Worm (Caenorhabditis elegans): ENCODE results near the gene glb-24.

Gene glb-24

DNA sequence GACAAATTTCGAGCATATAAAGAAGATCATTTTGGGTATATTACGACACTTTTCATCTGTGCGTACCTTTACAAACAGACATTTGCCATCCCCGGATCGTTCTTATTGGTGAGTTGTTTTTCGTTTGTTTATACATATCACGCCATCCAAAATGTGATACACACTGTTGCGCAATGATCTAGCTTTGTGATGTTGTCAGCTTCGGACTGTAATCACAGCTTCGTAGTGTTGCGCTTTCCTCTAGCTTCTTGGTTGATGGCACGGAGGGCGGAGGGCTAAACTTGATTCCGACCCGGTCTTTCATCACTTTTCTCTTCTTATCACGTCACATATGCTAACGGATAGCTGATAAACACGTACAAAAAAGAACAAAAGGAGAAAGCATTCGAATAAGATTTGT lies 6.4 kb downstream of the glb-24 start:
- TF ChIP-seq ceh-22 (tag; optimal IDR thresholded peaks at IDR 0.05) (no peak), pha-4 (tag; optimal IDR thresholded peaks at IDR 0.05) (no peak), gmeb-2 (tag; optimal IDR thresholded peaks at IDR 0.05) (no peak), ceh-19 (GFP tag; optimal IDR thresholded peaks at IDR 0.05) (no peak), unc-42 (tag; optimal IDR thresholded peaks at IDR 0.05) (no peak), fkh-6 (tag; optimal IDR thresholded peaks at IDR 0.05) (no peak), che-1 (tag; optimal IDR thresholded peaks at IDR 0.05) (no peak), syd-9 (tag; optimal IDR thresholded peaks at IDR 0.05) (no peak), eyg-1 (tag; optimal IDR thresholded peaks at IDR 0.05) (no peak), sox-2 (GFP tag; IDR thresholded peaks at IDR 0.05) (no peak), ceh-30 (tag; optimal IDR thresholded peaks at IDR 0.05) (no peak)

DNA sequence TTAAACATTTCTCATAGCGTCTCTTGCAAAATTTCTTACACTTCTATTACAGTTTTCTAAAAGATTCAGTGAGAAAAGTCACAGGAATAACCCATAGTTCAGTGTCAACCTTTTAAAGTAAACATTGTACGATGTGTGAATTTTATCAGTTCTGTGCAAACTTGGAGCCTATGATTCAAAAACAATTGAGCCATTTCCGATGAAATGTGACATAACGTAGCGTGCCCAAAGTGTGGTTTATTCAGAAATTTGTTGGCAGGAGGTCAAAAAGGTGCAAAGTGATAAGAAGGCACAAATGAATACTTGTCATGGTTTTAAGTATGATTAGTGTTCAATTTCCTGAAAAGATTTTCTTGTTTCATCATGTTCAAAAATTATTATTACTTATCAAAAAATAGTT lies 8.2 kb downstream of the glb-24 start:
- no peak for TF ChIP-seq ttx-3 (tag; optimal IDR thresholded peaks at IDR 0.05)
- TF ChIP-seq Y22D7AL.16 (tag; optimal IDR thresholded peaks at IDR 0.05): no peak
- no peak for TF ChIP-seq ceh-48 (tag; optimal IDR thresholded peaks at IDR 0.05)
- no peak for TF ChIP-seq ceh-34 (tag; optimal IDR thresholded peaks at IDR 0.05)
- no peak for TF ChIP-seq ceh-19 (GFP tag; optimal IDR thresholded peaks at IDR 0.05)
- TF ChIP-seq C08G9.2 (tag; optimal IDR thresholded peaks at IDR 0.05): no peak
- TF ChIP-seq hlh-8 (tag; optimal IDR thresholded peaks at IDR 0.05): no peak
- no peak for TF ChIP-seq K09A11.1 (tag; optimal IDR thresholded peaks at IDR 0.05; ENCODE audit: insufficient read depth)
- no peak for TF ChIP-seq ztf-16 (tag; optimal IDR thresholded peaks at IDR 0.05)
- TF ChIP-seq ceh-18 (tag; optimal IDR thresholded peaks at IDR 0.05): no peak

DNA sequence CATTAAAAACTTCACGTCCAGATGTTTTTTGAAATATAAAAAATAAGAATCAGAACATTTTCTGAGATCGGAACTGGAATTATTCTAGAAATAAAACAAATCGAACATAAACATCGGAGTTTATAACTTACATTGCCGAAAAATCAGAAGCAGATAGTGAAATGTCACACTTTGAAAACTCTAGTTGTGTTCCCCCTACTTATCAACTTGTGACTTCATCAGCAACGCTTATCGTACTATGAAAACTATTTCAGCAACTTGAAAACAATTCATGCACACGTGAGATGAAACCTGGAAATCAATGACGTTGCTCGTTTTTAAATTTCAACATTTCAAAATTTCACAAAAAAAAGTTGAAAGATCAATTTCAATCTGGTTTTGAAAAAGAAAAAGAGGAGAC lies 9.1 kb downstream of the glb-24 start:
- TF ChIP-seq ceh-6 (GFP tag; optimal IDR thresholded peaks at IDR 0.05) (no peak), syd-9 (tag; optimal IDR thresholded peaks at IDR 0.05) (no peak), mec-3 (tag; optimal IDR thresholded peaks at IDR 0.05; ENCODE audit: borderline replicate concordance) (no peak), F13H6.1 (tag; optimal IDR thresholded peaks at IDR 0.05) (no peak), T23F11.4 (GFP tag; optimal IDR thresholded peaks at IDR 0.05) (no peak), ceh-34 (tag; optimal IDR thresholded peaks at IDR 0.05) (no peak), ztf-16 (tag; optimal IDR thresholded peaks at IDR 0.05) (no peak), ceh-22 (tag; optimal IDR thresholded peaks at IDR 0.05) (no peak)

DNA sequence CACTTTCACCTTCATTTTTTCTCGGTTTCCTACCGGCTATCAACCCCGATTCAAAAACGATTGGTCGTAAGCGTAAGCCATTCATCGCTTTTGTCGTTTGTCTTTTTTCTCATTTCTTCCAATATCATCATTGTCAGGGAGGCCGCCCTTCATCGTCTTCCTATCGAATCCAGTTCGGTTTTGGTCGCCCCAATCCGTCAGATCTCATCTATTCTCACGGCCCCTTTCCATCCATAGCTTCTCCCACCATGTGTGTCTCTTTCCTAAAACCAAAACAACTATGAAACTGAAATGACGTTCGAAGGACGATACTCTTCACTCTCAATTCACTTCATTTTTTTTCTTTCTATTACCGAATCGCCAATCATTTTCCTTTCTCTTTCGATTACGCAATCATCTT lies 9.9 kb downstream of the glb-24 start:
- TF ChIP-seq T23F11.4 (GFP tag; optimal IDR thresholded peaks at IDR 0.05) (no peak), che-1 (tag; optimal IDR thresholded peaks at IDR 0.05) (no peak), K09A11.1 (tag; optimal IDR thresholded peaks at IDR 0.05; ENCODE audit: insufficient read depth) (no peak), sdc-2 (tag; optimal IDR thresholded peaks at IDR 0.05) (no peak), sox-4 (tag; optimal IDR thresholded peaks at IDR 0.05) (no peak), ets-4 (tag; optimal IDR thresholded peaks at IDR 0.05) (no peak), elt-4 (tag; optimal IDR thresholded peaks at IDR 0.05) (no peak), pag-3 (tag; optimal IDR thresholded peaks at IDR 0.05; ENCODE audit: borderline replicate concordance) (no peak), pha-2 (tag; optimal IDR thresholded peaks at IDR 0.05) (no peak), ceh-14 (tag; optimal IDR thresholded peaks at IDR 0.05) (no peak), unc-3 (GFP tag; conservative IDR thresholded peaks at IDR 0.05) (no peak), unc-3 (tag; optimal IDR thresholded peaks at IDR 0.05) (no peak), Y22D7AL.16 (tag; optimal IDR thresholded peaks at IDR 0.05) (no peak), ceh-22 (tag; optimal IDR thresholded peaks at IDR 0.05) (no peak)

DNA sequence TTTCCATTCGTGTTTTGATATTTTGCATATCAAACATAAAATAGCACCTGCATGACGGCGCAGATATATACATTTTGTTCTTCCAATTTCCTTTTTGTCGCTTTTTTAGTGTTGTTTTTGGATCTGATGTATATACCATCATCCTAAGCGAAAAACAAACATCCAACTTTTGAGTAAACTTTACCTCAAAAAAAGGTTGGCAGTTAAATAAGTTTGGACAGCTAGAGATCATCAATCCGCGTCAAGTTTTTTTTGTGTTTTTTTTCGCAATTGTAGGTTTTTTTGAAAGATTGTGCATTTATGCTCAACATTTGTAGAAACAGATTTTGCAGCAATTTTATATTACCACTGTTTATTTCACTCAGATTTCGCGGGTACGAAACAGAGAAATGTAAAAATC lies 14.0 kb downstream of the glb-24 start, which contains the start of gene bus-19:
TSS of gene bus-19 (plus strand) at position 301 of the 400 bp plus-strand sequence.
- TF ChIP-seq ceh-24 (tag; optimal IDR thresholded peaks at IDR 0.05): no peak
- no peak for TF ChIP-seq lin-11 (tag; optimal IDR thresholded peaks at IDR 0.05)
- no peak for TF ChIP-seq zip-5 (tag; optimal IDR thresholded peaks at IDR 0.05)
- no peak for TF ChIP-seq ceh-18 (tag; optimal IDR thresholded peaks at IDR 0.05)
- no peak for TF ChIP-seq ceh-48 (tag; optimal IDR thresholded peaks at IDR 0.05)
- no peak for TF ChIP-seq nfya-1 (tag; optimal IDR thresholded peaks at IDR 0.05)
- no peak for TF ChIP-seq ceh-45 (GFP tag; IDR thresholded peaks at IDR 0.05)
- TF ChIP-seq C38D4.7 (GFP tag; optimal IDR thresholded peaks at IDR 0.05): no peak
- no peak for TF ChIP-seq hlh-15 (tag; optimal IDR thresholded peaks at IDR 0.05)
- no peak for TF ChIP-seq sox-2 (GFP tag; IDR thresholded peaks at IDR 0.05)
- TF ChIP-seq pha-2 (tag; optimal IDR thresholded peaks at IDR 0.05): no peak
- no peak for TF ChIP-seq ceh-6 (GFP tag; optimal IDR thresholded peaks at IDR 0.05)
- no peak for TF ChIP-seq ref-2 (tag; optimal IDR thresholded peaks at IDR 0.05)
- no peak for TF ChIP-seq Y22D7AL.16 (tag; optimal IDR thresholded peaks at IDR 0.05)
